Worm (Caenorhabditis elegans) whole organism, L3 larva: Measurements from ENCODE around the gene C07G3.10.

Experiments used
- R02D3.7 ChIP-seq: fragments of 150-350 bp; optimal IDR thresholded peaks from 2 replicates; lab custom pipeline; 2014; ENCODE audit warnings: missing biosample characterization, missing genetic modification characterization
- ZK546.5 ChIP-seq: sonication (generic microtip); optimal IDR thresholded peaks from 2 replicates; lab custom pipeline; 2017; ENCODE audit warnings: missing biosample characterization, missing genetic modification characterization
- aly-2 ChIP-seq: fragments of 150-350 bp; optimal IDR thresholded peaks from 2 replicates; lab custom pipeline; 2014; ENCODE audit warnings: missing biosample characterization, missing genetic modification characterization
- ama-1 ChIP-seq: fragments of 150-350 bp; optimal IDR thresholded peaks from 2 replicates; lab custom pipeline; 2018
- ceh-28 ChIP-seq: fragments of 150-350 bp; optimal IDR thresholded peaks from 2 replicates; lab custom pipeline; 2014; ENCODE audit warnings: missing biosample characterization, missing genetic modification reagents, missing genetic modification characterization
- ceh-82 ChIP-seq: fragments of 150-350 bp; optimal IDR thresholded peaks from 2 replicates; lab custom pipeline; 2014; ENCODE audit warnings: missing biosample characterization, missing genetic modification characterization
- ceh-9 ChIP-seq: sonication (generic microtip); optimal IDR thresholded peaks from 2 replicates; lab custom pipeline; 2018; ENCODE audit warnings: missing biosample characterization, missing genetic modification characterization
- daf-12 ChIP-seq: fragments of 150-350 bp; optimal IDR thresholded peaks from 2 replicates; lab custom pipeline; 2014; ENCODE audit warnings: missing biosample characterization, missing genetic modification reagents, missing genetic modification characterization
- egl-27 ChIP-seq: sonication (generic microtip); optimal IDR thresholded peaks from 4 replicates; lab custom pipeline; 2017; ENCODE audit warnings: missing biosample characterization, missing genetic modification reagents, missing genetic modification characterization
- egl-5 ChIP-seq: fragments of 150-350 bp; optimal IDR thresholded peaks from 2 replicates; lab custom pipeline; 2017; ENCODE audit warnings: missing biosample characterization, missing genetic modification reagents, missing genetic modification characterization, inconsistent platforms
- elt-1 ChIP-seq: fragments of 150-350 bp; optimal IDR thresholded peaks from 2 replicates; lab custom pipeline; 2014; ENCODE audit warnings: missing biosample characterization, missing genetic modification characterization
- elt-2 ChIP-seq: sonication (generic microtip); optimal IDR thresholded peaks from 2 replicates; lab custom pipeline; 2016; ENCODE audit warnings: missing genetic modification reagents, mild to moderate bottlenecking, missing genetic modification characterization, missing compliant biosample characterization
- elt-3 ChIP-seq, 3 experiments: fragments of 150-350 bp in 1 of 3; sonication (generic microtip) in 2 of 3; optimal IDR thresholded peaks; 2 replicates in 2 of 3; 4 replicates in 1 of 3; lab custom pipeline; 2014 to 2017; ENCODE audit warnings: missing biosample characterization in 3 of 3, missing genetic modification characterization in 3 of 3
- eor-1 ChIP-seq, 2 experiments: fragments of 150-350 bp; optimal IDR thresholded peaks; 2 replicates each; lab custom pipeline; 2014 to 2018; ENCODE audit warnings: missing biosample characterization in 2 of 2, missing genetic modification characterization in 2 of 2
- fkh-10 ChIP-seq: sonication (generic microtip); optimal IDR thresholded peaks from 2 replicates; lab custom pipeline; 2017; ENCODE audit warnings: missing biosample characterization, missing genetic modification reagents, missing genetic modification characterization
- fkh-2 ChIP-seq: fragments of 150-350 bp; optimal IDR thresholded peaks from 2 replicates; lab custom pipeline; 2014; ENCODE audit warnings: missing biosample characterization, missing genetic modification reagents, missing genetic modification characterization
- fos-1 ChIP-seq: fragments of 150-350 bp; optimal IDR thresholded peaks from 2 replicates; lab custom pipeline; 2014; ENCODE audit warnings: missing biosample characterization, missing genetic modification characterization
- jun-1 ChIP-seq: fragments of 150-350 bp; optimal IDR thresholded peaks from 2 replicates; lab custom pipeline; 2014; ENCODE audit warnings: missing biosample characterization, missing genetic modification reagents, missing genetic modification characterization
- lin-39 ChIP-seq: fragments of 150-350 bp; optimal IDR thresholded peaks from 2 replicates; lab custom pipeline; 2018; ENCODE audit warnings: missing biosample characterization, missing genetic modification reagents, missing genetic modification characterization
- lsy-12 ChIP-seq: sonication (generic microtip); optimal IDR thresholded peaks from 2 replicates; lab custom pipeline; 2016; ENCODE audit warnings: mild to moderate bottlenecking, missing genetic modification characterization, missing compliant biosample characterization
- mdl-1 ChIP-seq: fragments of 150-350 bp; optimal IDR thresholded peaks from 2 replicates; lab custom pipeline; 2014; ENCODE audit warnings: missing biosample characterization, missing genetic modification characterization
- nfya-1 ChIP-seq: sonication (generic microtip); optimal IDR thresholded peaks from 2 replicates; lab custom pipeline; 2017; ENCODE audit warnings: missing genetic modification characterization, mild to moderate bottlenecking, missing compliant biosample characterization, antibody characterized with exemption, moderate library complexity; ENCODE audit not compliant: insufficient read depth
- nhr-11 ChIP-seq: fragments of 150-350 bp; optimal IDR thresholded peaks from 2 replicates; lab custom pipeline; 2014; ENCODE audit warnings: missing biosample characterization, missing genetic modification characterization
- nhr-12 ChIP-seq: fragments of 150-350 bp; optimal IDR thresholded peaks from 2 replicates; lab custom pipeline; 2014; ENCODE audit warnings: missing biosample characterization, missing genetic modification characterization
- nhr-23 ChIP-seq: fragments of 150-350 bp; optimal IDR thresholded peaks from 2 replicates; lab custom pipeline; 2014; ENCODE audit warnings: missing biosample characterization, missing genetic modification reagents, missing genetic modification characterization
- nhr-237 ChIP-seq: fragments of 150-350 bp; optimal IDR thresholded peaks from 2 replicates; lab custom pipeline; 2014; ENCODE audit warnings: missing biosample characterization, missing genetic modification characterization
- nhr-25 ChIP-seq: sonication (generic microtip); optimal IDR thresholded peaks from 2 replicates; lab custom pipeline; 2017; ENCODE audit warnings: missing biosample characterization, missing genetic modification characterization
- nhr-28 ChIP-seq: fragments of 150-350 bp; optimal IDR thresholded peaks from 2 replicates; lab custom pipeline; 2014; ENCODE audit warnings: missing biosample characterization, missing genetic modification characterization
- nhr-43 ChIP-seq: sonication (generic microtip); optimal IDR thresholded peaks from 2 replicates; lab custom pipeline; 2016; ENCODE audit warnings: mild to moderate bottlenecking, missing genetic modification characterization, missing compliant biosample characterization; ENCODE audit not compliant: poor library complexity, severe bottlenecking
- nhr-76 ChIP-seq: fragments of 150-350 bp; sonication (generic microtip); optimal IDR thresholded peaks from 5 replicates; lab custom pipeline; 2014; ENCODE audit warnings: missing biosample characterization, missing genetic modification characterization
- nhr-77 ChIP-seq: fragments of 150-350 bp; optimal IDR thresholded peaks from 2 replicates; lab custom pipeline; 2014; ENCODE audit warnings: missing biosample characterization, missing genetic modification characterization
- pha-4 ChIP-seq: fragments of 150-350 bp; optimal IDR thresholded peaks from 2 replicates; lab custom pipeline; 2014; ENCODE audit warnings: missing biosample characterization, missing genetic modification reagents, missing genetic modification characterization
- pqm-1 ChIP-seq: fragments of 150-350 bp; optimal IDR thresholded peaks from 2 replicates; lab custom pipeline; 2017; ENCODE audit warnings: missing biosample characterization, missing genetic modification characterization, inconsistent platforms
- skn-1 ChIP-seq: fragments of 150-350 bp; optimal IDR thresholded peaks from 2 replicates; lab custom pipeline; 2014; ENCODE audit warnings: missing biosample characterization, missing genetic modification characterization
- snpc-4 ChIP-seq: fragments of 150-350 bp; optimal IDR thresholded peaks from 2 replicates; lab custom pipeline; 2014; ENCODE audit warnings: missing biosample characterization, missing genetic modification characterization
- tbx-2 ChIP-seq: sonication (generic microtip); optimal IDR thresholded peaks from 2 replicates; lab custom pipeline; 2016; ENCODE audit warnings: mild to moderate bottlenecking, missing genetic modification characterization, missing compliant biosample characterization
- unc-39 ChIP-seq: sonication (generic microtip); optimal IDR thresholded peaks from 4 replicates; lab custom pipeline; 2017; ENCODE audit warnings: missing biosample characterization, missing genetic modification characterization
- unc-62 ChIP-seq: fragments of 150-350 bp; sonication (generic microtip); optimal IDR thresholded peaks from 4 replicates; lab custom pipeline; 2014; ENCODE audit warnings: missing biosample characterization, missing genetic modification reagents, missing genetic modification characterization
- zag-1 ChIP-seq: fragments of 150-350 bp; optimal IDR thresholded peaks from 2 replicates; lab custom pipeline; 2014; ENCODE audit warnings: missing biosample characterization, missing genetic modification characterization
- ztf-11 ChIP-seq: fragments of 150-350 bp; optimal IDR thresholded peaks from 2 replicates; lab custom pipeline; 2014; ENCODE audit warnings: missing biosample characterization, missing genetic modification characterization
- ztf-4 ChIP-seq: fragments of 150-350 bp; optimal IDR thresholded peaks from 2 replicates; lab custom pipeline; 2014; ENCODE audit warnings: missing biosample characterization, missing genetic modification characterization

Gene C07G3.10

ce11 chrV:3484702-3485101 is 17.4 kb upstream of the C07G3.10 start, which contains the start of gene srbc-33:
TSS of gene srbc-33 (minus strand) at chrV:3484802.
- no peak for TF ChIP-seq unc-39 (tag; lab: Kevin White, UChicago)
- TF ChIP-seq nhr-43: no peak
- no peak for TF ChIP-seq nhr-11
- no peak for TF ChIP-seq ceh-28 (tag; lab: Kevin White, UChicago)
- TF ChIP-seq fkh-2: no peak
- TF ChIP-seq nhr-28 (tag; lab: Kevin White, UChicago): no peak
- no peak for TF ChIP-seq lin-39
- TF ChIP-seq nhr-23 (tag; lab: Kevin White, UChicago): no peak
- no peak for TF ChIP-seq mdl-1 (tag; lab: Kevin White, UChicago)
- TF ChIP-seq unc-62 (GFP tag; lab: Kevin White, UChicago): no peak
- no peak for TF ChIP-seq elt-1 (tag; lab: Kevin White, UChicago)
- no peak for TF ChIP-seq lsy-12
- no peak for TF ChIP-seq nhr-237 (tag; lab: Kevin White, UChicago)
- no peak for TF ChIP-seq elt-3 (tag; optimal IDR thresholded peaks at IDR 0.05; lab: Kevin White, UChicago)
- no peak for TF ChIP-seq zag-1 (tag; lab: Kevin White, UChicago)
- TF ChIP-seq, all 47 proteins: peak for 0

- TF ChIP-seq egl-5: no peak
- no peak for TF ChIP-seq nhr-237 (tag; lab: Kevin White, UChicago)
- TF ChIP-seq ama-1 (lab: Kevin White, UChicago): no peak
- TF ChIP-seq unc-62 (GFP tag; lab: Kevin White, UChicago): no peak
- TF ChIP-seq tbx-2 (tag; lab: Kevin White, UChicago): no peak
- TF ChIP-seq elt-3 (tag; optimal IDR thresholded peaks at IDR 0.05; lab: Kevin White, UChicago): no peak
- no peak for TF ChIP-seq nhr-12
- TF ChIP-seq ceh-28 (tag; lab: Kevin White, UChicago): no peak
- TF ChIP-seq nfya-1: no peak
- TF ChIP-seq nhr-28 (tag; lab: Kevin White, UChicago): no peak
- TF ChIP-seq egl-27 (tag; lab: Kevin White, UChicago): no peak
- TF ChIP-seq nhr-76 (tag; lab: Kevin White, UChicago): no peak
- no peak for TF ChIP-seq fos-1
- TF ChIP-seq elt-2 (tag; lab: Kevin White, UChicago): no peak
- no peak for TF ChIP-seq eor-1 (tag; optimal IDR thresholded peaks at IDR 0.05; lab: Kevin White, UChicago)
Observed at ce11 chrV:3486857-3487256, 15.2 kb upstream of the C07G3.10 start, which contains the start of gene srbc-32. TSS of gene srbc-32 (minus strand) at chrV:3486957.

ce11 chrV:3490435-3490834 is 11.7 kb upstream of the C07G3.10 start, which contains the start of gene srbc-36:
TSS of gene srbc-36 (minus strand) at chrV:3490535.
- no peak for TF ChIP-seq tbx-2 (tag; lab: Kevin White, UChicago)
- TF ChIP-seq pha-4 (tag; lab: Kevin White, UChicago): no peak
- no peak for TF ChIP-seq pqm-1 (tag; lab: Kevin White, UChicago)
- no peak for TF ChIP-seq fkh-10
- TF ChIP-seq nhr-76 (tag; lab: Kevin White, UChicago): no peak
- no peak for TF ChIP-seq ztf-11 (tag; lab: Kevin White, UChicago)
- TF ChIP-seq ceh-82 (tag; lab: Kevin White, UChicago): no peak
- no peak for TF ChIP-seq ZK546.5 (tag; lab: Kevin White, UChicago)
- no peak for TF ChIP-seq ama-1 (lab: Kevin White, UChicago)
- TF ChIP-seq nhr-28 (tag; lab: Kevin White, UChicago): no peak
- TF ChIP-seq nhr-23 (tag; lab: Kevin White, UChicago): no peak
- no peak for TF ChIP-seq elt-3 (tag; optimal IDR thresholded peaks at IDR 0.05; lab: Kevin White, UChicago)
- no peak for TF ChIP-seq nhr-43
- no peak for TF ChIP-seq aly-2 (tag; lab: Kevin White, UChicago)

- no peak for TF ChIP-seq nhr-11
- no peak for TF ChIP-seq ztf-11 (tag; lab: Kevin White, UChicago)
- no peak for TF ChIP-seq elt-3 (tag; optimal IDR thresholded peaks at IDR 0.05; lab: Kevin White, UChicago)
- no peak for TF ChIP-seq nhr-237 (tag; lab: Kevin White, UChicago)
- no peak for TF ChIP-seq egl-5
- TF ChIP-seq nhr-12: no peak
- TF ChIP-seq zag-1 (tag; lab: Kevin White, UChicago): no peak
- no peak for TF ChIP-seq nhr-77
- no peak for TF ChIP-seq egl-27 (tag; lab: Kevin White, UChicago)
Observed at ce11 chrV:3496880-3497279, 5.2 kb upstream of the C07G3.10 start, which contains the start of gene C07G3.15. TSS of gene C07G3.15 (minus strand) at chrV:3496980.

- TF ChIP-seq unc-62 (GFP tag; lab: Kevin White, UChicago) (no peak), jun-1 (tag; lab: Kevin White, UChicago) (peak; percentile 55), nhr-76 (tag; lab: Kevin White, UChicago) (no peak), fkh-10 (no peak), ceh-28 (tag; lab: Kevin White, UChicago) (no peak), unc-39 (tag; lab: Kevin White, UChicago) (no peak), nhr-25 (tag; lab: Kevin White, UChicago) (no peak), elt-2 (tag; lab: Kevin White, UChicago) (peak; percentile 98), ztf-4 (tag; lab: Kevin White, UChicago) (no peak), skn-1 (tag; lab: Kevin White, UChicago) (no peak), snpc-4 (tag; lab: Kevin White, UChicago) (no peak), nhr-43 (no peak), nhr-237 (tag; lab: Kevin White, UChicago) (no peak), zag-1 (tag; lab: Kevin White, UChicago) (no peak), nhr-11 (no peak), daf-12 (no peak), pqm-1 (tag; lab: Kevin White, UChicago) (peak; percentile 97), egl-5 (no peak), ceh-82 (tag; lab: Kevin White, UChicago) (no peak), ceh-9 (no peak), lsy-12 (no peak), lin-39 (no peak), elt-1 (tag; lab: Kevin White, UChicago) (no peak), nhr-23 (tag; lab: Kevin White, UChicago) (peak; percentile 23), R02D3.7 (tag; lab: Kevin White, UChicago) (no peak)
Observed at ce11 chrV:3505745-3506144, 3.6 kb downstream of the C07G3.10 start.
